Worm (Caenorhabditis elegans) whole organism, early embryonic: ENCODE results near the gene nlp-60.

ENCODE experiments used
- ama-1 ChIP-seq: fragments of 150-350 bp; optimal IDR thresholded peaks from 2 replicates; lab custom pipeline; 2014
- ceh-36 ChIP-seq: sonication (generic microtip); optimal IDR thresholded peaks from 2 replicates; lab custom pipeline; 2016; ENCODE audit warnings: missing genetic modification characterization, inconsistent platforms, missing compliant biosample characterization
- hmbx-1 ChIP-seq: sonication (generic microtip); optimal IDR thresholded peaks from 2 replicates; lab custom pipeline; 2016; ENCODE audit warnings: mild to moderate bottlenecking, missing genetic modification characterization, missing compliant biosample characterization
- hmg-4 ChIP-seq: fragments of 200-800 bp; sonication (Bioruptor generic); optimal IDR thresholded peaks from 2 replicates; lab custom pipeline; 2018; ENCODE audit warnings: mild to moderate bottlenecking, missing genetic modification characterization, missing compliant biosample characterization
- hnd-1 ChIP-seq: sonication (generic microtip); optimal IDR thresholded peaks from 2 replicates; lab custom pipeline; 2016; ENCODE audit warnings: missing genetic modification characterization, missing compliant biosample characterization
- pes-1 ChIP-seq: fragments of 200-800 bp; sonication (Bioruptor generic); IDR thresholded peaks from 2 replicates; pipeline ENCODE4 v1.3.6; 2022; ENCODE audit warnings: missing genetic modification reagents, missing genetic modification characterization, missing compliant biosample characterization

- TF ChIP-seq ceh-36 (tag; lab: Kevin White, UChicago) = no peak
- no peak for TF ChIP-seq hmg-4 (GFP tag; lab: Kevin White, UChicago)
- no peak for TF ChIP-seq hmbx-1 (tag; lab: Kevin White, UChicago)
- no peak for TF ChIP-seq ama-1 (lab: Kevin White, UChicago)
- TF ChIP-seq pes-1 = no peak
- no peak for TF ChIP-seq hnd-1 (tag; lab: Kevin White, UChicago)
Measured at ce11 chrIV:8718153-8718552, 39.0 kb upstream of the nlp-60 start, which contains the start of gene H23L24.1.
